Fruit fly (Drosophila melanogaster) whole organism, wandering third instar larva: ENCODE measurements around the gene CG15385.
A peak's percentile ranks its signal among the peaks of the same experiment; 100 is the strongest.

ENCODE experiments used
- Abd-B ChIP-seq: fragments of >200 bp; optimal IDR thresholded peaks from 2 replicates; lab custom pipeline; 2017; ENCODE audit warnings: missing biosample characterization, missing genetic modification characterization
- CG32264 ChIP-seq: fragments of 200-800 bp; sonication (Bioruptor generic); optimal IDR thresholded peaks from 2 replicates; lab custom pipeline; 2016; ENCODE audit warnings: missing biosample characterization, missing genetic modification characterization
- CG9705 ChIP-seq: fragments of 200-800 bp; sonication (Bioruptor generic); optimal IDR thresholded peaks from 2 replicates; lab custom pipeline; 2018; ENCODE audit warnings: missing biosample characterization, mild to moderate bottlenecking, missing genetic modification characterization
- CrebA ChIP-seq: fragments of 200-800 bp; sonication (Bioruptor generic); optimal IDR thresholded peaks from 2 replicates; lab custom pipeline; 2016; ENCODE audit warnings: missing biosample characterization, mild to moderate bottlenecking, missing genetic modification characterization, borderline replicate concordance
- Dfd ChIP-seq: fragments of >200 bp; optimal IDR thresholded peaks from 2 replicates; lab custom pipeline; 2017; ENCODE audit warnings: missing biosample characterization, missing genetic modification characterization
- Dif ChIP-seq: fragments of 200-275, 200-300 bp; sonication (Bioruptor generic); optimal IDR thresholded peaks from 2 replicates; lab custom pipeline; 2018; ENCODE audit warnings: missing biosample characterization, missing genetic modification characterization; ENCODE audit not compliant: partially characterized antibody
- HLH106 ChIP-seq: fragments of 200-800 bp; optimal IDR thresholded peaks from 3 replicates; lab custom pipeline; 2019; ENCODE audit warnings: missing biosample characterization, mild to moderate bottlenecking, missing genetic modification characterization, moderate library complexity
- Hnf4 ChIP-seq: fragments of 200-800 bp; sonication (Bioruptor generic); optimal IDR thresholded peaks from 2 replicates; lab custom pipeline; 2016; ENCODE audit warnings: missing biosample characterization, mild to moderate bottlenecking, missing genetic modification characterization
- Hr78 ChIP-seq: fragments of >200 bp; optimal IDR thresholded peaks from 2 replicates; lab custom pipeline; 2017; ENCODE audit warnings: missing biosample characterization, missing genetic modification characterization
- Hr83 ChIP-seq: fragments of 200-300 bp; sonication (Bioruptor generic); optimal IDR thresholded peaks from 2 replicates; lab custom pipeline; 2016; ENCODE audit warnings: missing biosample characterization, mild to moderate bottlenecking, missing genetic modification characterization, moderate library complexity; ENCODE audit not compliant: poor library complexity, severe bottlenecking
- Jra ChIP-seq: sonication (Bioruptor generic); optimal IDR thresholded peaks from 2 replicates; lab custom pipeline; 2016; ENCODE audit warnings: missing biosample characterization, missing genetic modification characterization
- Mio ChIP-seq: sonication (Bioruptor generic); optimal IDR thresholded peaks from 2 replicates; lab custom pipeline; 2016; ENCODE audit warnings: missing biosample characterization, missing genetic modification characterization
- N ChIP-seq: fragments of >200 bp; optimal IDR thresholded peaks from 2 replicates; lab custom pipeline; 2018; ENCODE audit warnings: missing biosample characterization, missing external identifiers, missing genetic modification characterization
- OdsH ChIP-seq: fragments of 200-800 bp; sonication (Bioruptor generic); optimal IDR thresholded peaks from 2 replicates; lab custom pipeline; 2016; ENCODE audit warnings: missing biosample characterization, mild to moderate bottlenecking, missing genetic modification characterization
- Rel ChIP-seq, 2 experiments: fragments of 200-800 bp; sonication (Bioruptor generic) in 1 of 2; optimal IDR thresholded peaks; 2 replicates in 1 of 2; 3 replicates in 1 of 2; lab custom pipeline; 2016 to 2019; ENCODE audit warnings: mild to moderate bottlenecking in 2 of 2, missing biosample characterization in 2 of 2, missing genetic modification characterization in 2 of 2, moderate library complexity in 1 of 2
- Sp1 ChIP-seq: fragments of 200-800 bp; sonication (Bioruptor generic); optimal IDR thresholded peaks from 3 replicates; lab custom pipeline; 2019; ENCODE audit warnings: missing biosample characterization, mild to moderate bottlenecking, missing genetic modification characterization, moderate library complexity
- Vsx2 ChIP-seq: fragments of 200-300, 225-300 bp; sonication (Bioruptor generic); optimal IDR thresholded peaks from 2 replicates; lab custom pipeline; 2018; ENCODE audit warnings: missing biosample characterization, missing genetic modification characterization; ENCODE audit not compliant: partially characterized antibody
- br ChIP-seq: fragments of 200-800 bp; sonication (Bioruptor generic); optimal IDR thresholded peaks from 2 replicates; lab custom pipeline; 2016; ENCODE audit warnings: missing biosample characterization, missing genetic modification characterization
- dl ChIP-seq, 2 experiments: fragments of 175-275, 200-275 bp in 1 of 2; fragments of 200-275 bp in 1 of 2; sonication (Bioruptor generic); optimal IDR thresholded peaks; lab custom pipeline; 2018; ENCODE audit warnings: mild to moderate bottlenecking in 2 of 2, missing biosample characterization in 2 of 2, missing genetic modification characterization in 2 of 2, moderate library complexity in 2 of 2; ENCODE audit not compliant: partially characterized antibody in 2 of 2, insufficient read depth in 1 of 2
- dmrt93B ChIP-seq: fragments of 200-800 bp; sonication (Bioruptor generic); optimal IDR thresholded peaks from 2 replicates; lab custom pipeline; 2018; ENCODE audit warnings: missing biosample characterization, mild to moderate bottlenecking, missing genetic modification characterization
- dsf ChIP-seq: sonication (Bioruptor generic); optimal IDR thresholded peaks from 2 replicates; lab custom pipeline; 2016; ENCODE audit warnings: missing biosample characterization, missing genetic modification characterization, borderline replicate concordance
- ey ChIP-seq: fragments of 200-800 bp; sonication (Bioruptor generic); optimal IDR thresholded peaks from 2 replicates; lab custom pipeline; 2016; ENCODE audit warnings: missing biosample characterization, missing genetic modification characterization
- foxo ChIP-seq, 2 experiments: fragments of 200-800 bp; sonication (Bioruptor generic); optimal IDR thresholded peaks; 2 replicates in 1 of 2; 3 replicates in 1 of 2; lab custom pipeline; 2016 to 2017; ENCODE audit warnings: missing biosample characterization in 2 of 2, missing genetic modification characterization in 2 of 2
- fru ChIP-seq: fragments of 200-800 bp; sonication (Bioruptor generic); optimal IDR thresholded peaks from 3 replicates; lab custom pipeline; 2016; ENCODE audit warnings: missing biosample characterization, mild to moderate bottlenecking, missing genetic modification characterization
- h ChIP-seq: fragments of 200-800 bp; sonication (Bioruptor generic); optimal IDR thresholded peaks from 3 replicates; lab custom pipeline; 2016; ENCODE audit warnings: missing biosample characterization, mild to moderate bottlenecking, missing genetic modification characterization
- lola ChIP-seq: fragments of >200 bp; optimal IDR thresholded peaks from 2 replicates; lab custom pipeline; 2017; ENCODE audit warnings: missing biosample characterization, missing genetic modification characterization
- pan ChIP-seq: fragments of >200 bp; optimal IDR thresholded peaks from 2 replicates; lab custom pipeline; 2017
- psq ChIP-seq: fragments of 200-800 bp; sonication (Bioruptor generic); optimal IDR thresholded peaks from 3 replicates; lab custom pipeline; 2017; ENCODE audit warnings: missing biosample characterization, mild to moderate bottlenecking, missing genetic modification characterization, moderate library complexity
- rgr ChIP-seq: fragments of 200-800 bp; sonication (Bioruptor generic); optimal IDR thresholded peaks from 3 replicates; lab custom pipeline; 2016; ENCODE audit warnings: missing biosample characterization, mild to moderate bottlenecking, missing genetic modification characterization
- sv ChIP-seq: fragments of 200-800 bp; sonication (Bioruptor generic); optimal IDR thresholded peaks from 3 replicates; lab custom pipeline; 2016; ENCODE audit warnings: missing biosample characterization, missing genetic modification characterization
- tai ChIP-seq: sonication (Bioruptor generic); optimal IDR thresholded peaks from 2 replicates; lab custom pipeline; 2016; ENCODE audit warnings: missing biosample characterization, missing genetic modification characterization
- usp ChIP-seq: fragments of >200 bp; optimal IDR thresholded peaks from 2 replicates; lab custom pipeline; 2017; ENCODE audit warnings: missing biosample characterization, missing genetic modification characterization
- woc ChIP-seq: sonication (Bioruptor generic); optimal IDR thresholded peaks from 2 replicates; lab custom pipeline; 2016; ENCODE audit warnings: missing biosample characterization, mild to moderate bottlenecking, missing genetic modification characterization

Gene CG15385

DNA sequence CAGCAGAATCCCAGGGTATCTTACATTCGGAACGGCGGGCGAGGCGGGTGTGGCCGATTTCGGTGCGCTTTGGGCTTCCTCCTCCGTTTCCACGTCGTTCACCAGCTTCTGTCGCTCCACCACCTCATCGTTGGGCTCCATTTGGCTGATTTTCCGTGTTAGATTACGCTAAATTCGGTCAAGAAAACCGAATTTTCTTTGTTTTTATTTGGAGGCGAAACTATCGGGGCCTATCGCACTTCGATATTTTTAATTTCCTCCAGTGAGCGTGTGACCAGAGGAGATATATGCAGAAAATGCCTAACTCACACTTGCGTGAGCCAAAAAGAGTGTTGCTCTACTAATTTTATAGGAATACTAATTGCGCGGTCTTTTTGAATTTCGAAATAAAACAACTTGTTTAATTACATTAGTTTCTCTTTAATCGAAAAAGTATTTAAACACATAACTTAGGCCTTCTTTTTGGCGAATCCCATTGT lies 20.2 kb downstream of the CG15385 start, which contains the start of gene CG10874:
CG10874 (minus strand) TSS at position 264 of the 479 bp plus-strand sequence.
- TF ChIP-seq Vsx2 (GFP tag; lab: Kevin White, UChicago) (peak; percentile 98), Sp1 (GFP tag; lab: Kevin White, UChicago) (no peak), Jra (no peak), Rel (GFP tag; optimal IDR thresholded peaks at IDR 0.05; lab: Kevin White, UChicago) (no peak), Rel (tag; optimal IDR thresholded peaks at IDR 0.05; lab: Kevin White, UChicago) (peak; percentile 30), Dif (GFP tag; lab: Kevin White, UChicago) (peak; percentile 89), pan (lab: Kevin White, UChicago) (no peak), dl (GFP tag; optimal IDR thresholded peaks at IDR 0.05; lab: Kevin White, UChicago; ENCODE audit: insufficient read depth in 1 of 2, partially characterized antibody in 2 of 2) (peak in 1 of 2 experiments; percentile 58)

DNA sequence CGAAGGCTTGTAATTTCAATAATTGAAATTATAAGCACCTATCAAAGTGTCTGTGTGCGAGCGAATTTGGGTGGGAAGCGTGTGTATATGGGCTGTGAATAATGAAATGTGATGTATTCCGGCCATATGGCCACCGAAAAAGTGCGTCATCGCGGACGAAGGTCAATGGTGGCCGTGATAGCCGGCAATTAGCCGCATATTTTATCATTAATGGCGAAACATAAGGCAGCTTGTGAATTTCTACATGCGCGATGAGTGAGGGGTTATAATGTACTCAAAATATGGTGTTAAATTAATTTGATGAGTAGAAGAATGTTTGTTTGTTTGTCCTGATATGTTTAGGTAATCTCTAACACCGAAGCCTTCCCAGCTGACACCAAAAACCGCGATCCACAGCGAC lies 21.0 kb downstream of the CG15385 start:
- TF ChIP-seq sv (GFP tag; lab: Kevin White, UChicago) (no peak), N (GFP tag; lab: Kevin White, UChicago) (no peak), fru (no peak), Sp1 (GFP tag; lab: Kevin White, UChicago) (no peak), foxo (GFP tag; optimal IDR thresholded peaks at IDR 0.05; lab: Kevin White, UChicago) (no peak), dsf (GFP tag; lab: Kevin White, UChicago) (no peak), CG32264 (GFP tag; lab: Kevin White, UChicago) (no peak), br (GFP tag; lab: Kevin White, UChicago) (no peak), woc (GFP tag; lab: Kevin White, UChicago) (no peak), Dif (GFP tag; lab: Kevin White, UChicago) (no peak), rgr (GFP tag; lab: Kevin White, UChicago) (no peak), Dfd (no peak), h (no peak), tai (GFP tag; lab: Kevin White, UChicago) (no peak), lola (GFP tag; lab: Kevin White, UChicago) (no peak), Hnf4 (GFP tag; lab: Kevin White, UChicago) (no peak), Vsx2 (GFP tag; lab: Kevin White, UChicago) (no peak), CG9705 (GFP tag; lab: Kevin White, UChicago) (no peak), Mio (GFP tag; lab: Kevin White, UChicago) (no peak)

DNA sequence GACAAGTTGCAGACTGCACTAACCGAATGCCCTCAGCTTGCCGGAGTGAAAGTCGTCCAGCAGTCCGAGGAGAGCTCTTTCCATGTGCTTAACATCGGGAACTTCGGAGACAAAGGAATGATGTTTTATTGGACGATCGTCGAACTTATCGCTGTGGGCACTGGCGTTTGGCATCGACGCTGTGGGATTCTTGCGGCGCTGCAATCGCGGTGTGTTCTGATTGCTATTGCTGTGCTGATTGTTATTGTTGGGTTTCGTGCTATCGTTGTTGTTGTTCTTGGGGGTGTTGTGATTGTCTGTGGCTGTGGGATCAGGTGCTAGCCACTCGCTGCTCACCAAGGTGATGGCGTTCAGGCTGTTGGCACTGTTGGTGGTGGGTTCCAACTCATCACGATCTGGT lies 21.7 kb downstream of the CG15385 start:
- TF ChIP-seq usp (GFP tag; lab: Kevin White, UChicago), result no peak
- no peak for TF ChIP-seq Rel (GFP tag; optimal IDR thresholded peaks at IDR 0.05; lab: Kevin White, UChicago)
- peak; percentile 87 for TF ChIP-seq Rel (tag; optimal IDR thresholded peaks at IDR 0.05; lab: Kevin White, UChicago)
- TF ChIP-seq rgr (GFP tag; lab: Kevin White, UChicago), result peak; percentile 11
- no peak for TF ChIP-seq lola (GFP tag; lab: Kevin White, UChicago)
- peak; percentile 18 for TF ChIP-seq h

DNA sequence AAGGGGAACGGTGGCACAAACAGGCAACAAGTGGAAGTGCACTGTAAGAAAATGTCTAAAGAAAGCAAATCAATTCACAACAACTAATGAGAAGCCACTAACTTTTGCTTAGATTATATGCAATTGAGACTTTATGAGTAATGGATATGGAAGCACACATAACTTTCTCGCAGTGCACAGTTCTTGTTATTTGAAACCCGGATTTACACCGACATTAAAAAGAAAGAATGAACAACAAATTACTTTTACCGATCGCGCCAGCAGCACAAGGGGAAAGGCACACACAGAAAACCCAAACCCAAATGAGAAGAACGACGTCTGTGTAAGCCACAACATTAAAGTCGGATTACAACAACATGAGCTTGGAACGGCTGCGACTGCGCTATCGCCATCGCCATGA lies 23.3 kb downstream of the CG15385 start:
- TF ChIP-seq CG32264 (GFP tag; lab: Kevin White, UChicago), result peak; percentile 37
- no peak for TF ChIP-seq dsf (GFP tag; lab: Kevin White, UChicago)
- peak; percentile 59 for TF ChIP-seq psq (GFP tag; lab: Kevin White, UChicago)
- TF ChIP-seq ey (GFP tag; lab: Kevin White, UChicago), result peak; percentile 64
- TF ChIP-seq Hnf4 (GFP tag; lab: Kevin White, UChicago), result peak; percentile 45
- no peak for TF ChIP-seq tai (GFP tag; lab: Kevin White, UChicago)
- no peak for TF ChIP-seq CG9705 (GFP tag; lab: Kevin White, UChicago)
- no peak for TF ChIP-seq CrebA
- peak; percentile 48 for TF ChIP-seq dmrt93B (GFP tag; lab: Kevin White, UChicago)
- TF ChIP-seq Hr83, result no peak
- TF ChIP-seq Hr78 (GFP tag; lab: Kevin White, UChicago), result no peak
- peak; percentile 32 for TF ChIP-seq woc (GFP tag; lab: Kevin White, UChicago)
- TF ChIP-seq foxo (GFP tag; optimal IDR thresholded peaks at IDR 0.05; lab: Kevin White, UChicago), result peak in 1 of 2 experiments; percentile 73
- no peak for TF ChIP-seq Abd-B
- TF ChIP-seq fru, result peak; percentile 77
- TF ChIP-seq OdsH, result peak; percentile 62
- no peak for TF ChIP-seq Mio (GFP tag; lab: Kevin White, UChicago)
- TF ChIP-seq rgr (GFP tag; lab: Kevin White, UChicago), result peak; percentile 62
- peak; percentile 75 for TF ChIP-seq h
- TF ChIP-seq Vsx2 (GFP tag; lab: Kevin White, UChicago), result no peak
- TF ChIP-seq HLH106 (tag; lab: Kevin White, UChicago), result peak; percentile 70
- peak; percentile 41 for TF ChIP-seq Sp1 (GFP tag; lab: Kevin White, UChicago)
- peak; percentile 65 for TF ChIP-seq br (GFP tag; lab: Kevin White, UChicago)
- TF ChIP-seq, all 38 proteins: peak for 14
